Worm (Caenorhabditis elegans): ENCODE data around the gene C05D12.3.

Gene C05D12.3

DNA sequence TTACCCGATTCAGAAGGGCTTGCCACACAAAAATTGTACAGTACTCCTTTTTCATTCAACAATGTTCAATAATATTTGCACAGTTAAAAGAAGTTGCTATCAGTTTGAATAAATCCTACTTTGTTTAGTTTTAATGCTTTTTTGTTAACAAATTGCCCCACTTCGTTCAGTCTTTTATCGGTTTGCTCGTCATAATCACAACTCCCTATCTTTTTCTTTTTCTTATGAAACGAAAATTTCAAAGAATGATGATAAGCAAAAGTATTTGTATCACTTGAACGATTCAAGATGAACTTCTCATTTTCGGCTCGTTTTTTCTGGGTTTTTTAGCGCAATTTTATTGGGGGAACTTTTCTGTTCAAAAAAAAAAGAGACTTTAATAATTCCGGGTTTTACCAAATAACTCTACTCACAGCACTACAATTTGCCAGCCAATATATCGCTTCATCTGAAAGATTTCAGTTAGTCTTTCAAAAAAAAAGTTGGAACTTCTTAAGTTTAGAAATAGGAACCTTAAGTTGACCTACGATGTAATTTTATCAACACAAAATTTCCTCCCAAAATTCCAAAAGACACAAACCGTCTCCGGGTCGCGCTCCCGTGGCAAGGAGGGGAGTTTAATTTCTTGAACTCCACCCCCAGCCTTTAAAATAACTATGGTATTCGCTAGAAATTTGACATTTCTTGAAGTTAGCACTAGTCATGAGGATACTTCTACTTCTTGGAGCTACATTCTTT, at the start of gene C05D12.3:
Gene C05D12.3 (plus strand): TSS at position 688 of the 738 bp plus-strand sequence.
- TF ChIP-seq tbx-8 (GFP tag; optimal IDR thresholded peaks at IDR 0.05) = no peak

DNA sequence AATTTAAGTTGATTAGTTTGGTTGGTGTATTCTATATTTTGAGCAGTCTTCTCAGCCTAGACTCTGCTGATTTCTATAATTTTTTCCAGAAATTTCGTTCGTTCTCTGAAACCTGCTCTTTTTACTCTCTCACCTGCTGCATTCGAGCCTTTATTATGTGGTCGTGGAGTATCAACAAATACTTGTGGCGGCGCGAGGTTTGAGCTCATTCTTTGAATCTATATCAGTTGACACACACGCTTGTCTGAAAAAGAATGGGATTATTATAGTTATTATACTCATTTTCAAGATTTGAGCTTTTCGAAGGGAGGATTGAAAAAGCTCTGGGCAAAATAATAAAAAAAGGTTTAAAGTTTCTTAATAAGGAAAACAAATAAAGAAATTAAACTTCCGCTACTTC, 49.0 kb upstream of the C05D12.3 start:
- TF ChIP-seq nhr-28 (tag; optimal IDR thresholded peaks at IDR 0.05) (no peak), ztf-11 (tag; optimal IDR thresholded peaks at IDR 0.05) (no peak), elt-1 (tag; optimal IDR thresholded peaks at IDR 0.05; ENCODE audit: borderline replicate concordance, insufficient read depth) (no peak), flh-1 (GFP tag; optimal IDR thresholded peaks at IDR 0.05) (no peak), cnd-1 (tag; optimal IDR thresholded peaks at IDR 0.05) (no peak)

DNA sequence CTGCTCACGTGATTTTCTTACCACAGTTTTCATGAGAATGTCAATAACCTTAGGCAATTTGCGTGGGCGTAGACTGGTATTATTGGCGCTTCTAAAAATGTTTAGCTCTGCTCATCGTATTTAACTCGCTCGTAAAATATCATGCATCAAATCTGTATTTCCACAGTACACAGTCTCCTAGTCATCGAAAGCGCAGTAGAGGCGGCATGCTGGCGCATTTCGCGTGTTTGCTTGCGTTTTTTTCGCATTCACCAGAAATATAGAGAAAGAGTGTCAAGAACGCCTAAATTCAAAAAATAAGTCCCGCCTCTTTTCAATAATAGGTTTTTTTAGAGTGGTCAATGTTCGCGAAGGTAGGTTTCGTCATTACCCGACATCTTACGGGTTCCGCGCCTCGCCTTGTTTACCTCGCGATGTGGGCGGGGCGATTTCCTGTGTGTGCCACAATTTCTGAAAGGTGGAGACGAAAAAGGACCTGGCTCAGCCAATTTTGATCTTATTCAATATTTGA, 48.4 kb upstream of the C05D12.3 start:
- TF ChIP-seq drap-1 (GFP tag; optimal IDR thresholded peaks at IDR 0.05) = no peak
- no peak for TF ChIP-seq flh-1 (GFP tag; optimal IDR thresholded peaks at IDR 0.05)
- TF ChIP-seq ceh-39 (tag; optimal IDR thresholded peaks at IDR 0.05) = no peak

ce11 chrII:11377700-11378099, 47.4 kb upstream of the C05D12.3 start:
- TF ChIP-seq unc-62 (GFP tag; optimal IDR thresholded peaks at IDR 0.05) (no peak), drap-1 (GFP tag; optimal IDR thresholded peaks at IDR 0.05) (no peak), sptf-1 (tag; optimal IDR thresholded peaks at IDR 0.05) (no peak), hlh-1 (tag; optimal IDR thresholded peaks at IDR 0.05) (no peak), ham-2 (GFP tag; optimal IDR thresholded peaks at IDR 0.05) (no peak), nhr-28 (tag; optimal IDR thresholded peaks at IDR 0.05) (no peak), lin-13 (tag; optimal IDR thresholded peaks at IDR 0.05) (no peak), elt-3 (tag; optimal IDR thresholded peaks at IDR 0.05) (no peak), M03D4.4 (tag; optimal IDR thresholded peaks at IDR 0.05) (no peak), nhr-12 (tag; optimal IDR thresholded peaks at IDR 0.05) (no peak), flh-1 (GFP tag; optimal IDR thresholded peaks at IDR 0.05) (no peak), nhr-76 (tag; optimal IDR thresholded peaks at IDR 0.05) (no peak), elt-1 (tag; optimal IDR thresholded peaks at IDR 0.05; ENCODE audit: borderline replicate concordance, insufficient read depth) (no peak), ceh-39 (tag; optimal IDR thresholded peaks at IDR 0.05) (no peak), ceh-83 (GFP tag; optimal IDR thresholded peaks at IDR 0.05) (no peak), pha-4 (tag; optimal IDR thresholded peaks at IDR 0.05) (no peak), unc-120 (tag; optimal IDR thresholded peaks at IDR 0.05; ENCODE audit: poor library complexity, severe bottlenecking) (no peak), zip-8 (tag; optimal IDR thresholded peaks at IDR 0.05) (no peak), tbx-8 (GFP tag; optimal IDR thresholded peaks at IDR 0.05) (no peak)

DNA sequence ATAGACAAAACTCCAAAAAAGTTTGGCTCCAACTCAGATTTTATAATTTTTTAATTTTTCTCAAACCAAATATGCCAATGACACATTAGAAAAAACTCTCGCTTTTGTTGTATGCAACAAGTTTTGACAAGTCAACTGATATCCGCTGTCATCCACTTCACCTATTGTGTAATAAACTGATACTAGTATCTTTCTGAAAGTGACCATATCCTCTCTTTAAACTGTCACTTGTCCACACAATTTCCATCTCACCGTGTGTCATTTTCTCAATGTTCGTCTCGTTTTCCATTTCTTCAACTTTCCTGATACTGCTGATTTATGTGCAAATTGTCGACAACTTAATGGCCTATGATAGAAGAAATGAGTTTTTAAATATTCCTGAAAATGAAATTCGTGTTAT, 42.0 kb upstream of the C05D12.3 start, which contains the start of the genes C33B4.5 and C33B4.4:
Gene C33B4.5 (plus strand): TSS at position 270 of the 400 bp plus-strand sequence.
Gene C33B4.4 (minus strand): TSS at position 385 of the 400 bp plus-strand sequence.
- TF ChIP-seq nhr-237 (tag; optimal IDR thresholded peaks at IDR 0.05) (no peak), lsy-2 (tag; optimal IDR thresholded peaks at IDR 0.05) (no peak), mab-5 (tag; optimal IDR thresholded peaks at IDR 0.05) (no peak), unc-62 (GFP tag; optimal IDR thresholded peaks at IDR 0.05) (no peak), ceh-39 (tag; optimal IDR thresholded peaks at IDR 0.05) (no peak), cnd-1 (tag; optimal IDR thresholded peaks at IDR 0.05) (no peak), nhr-2 (tag; optimal IDR thresholded peaks at IDR 0.05) (no peak), unc-39 (tag; optimal IDR thresholded peaks at IDR 0.05) (no peak), blmp-1 (tag; optimal IDR thresholded peaks at IDR 0.05) (no peak), hlh-1 (tag; optimal IDR thresholded peaks at IDR 0.05) (no peak)

ce11 chrII:11384099-11384498, 41.0 kb upstream of the C05D12.3 start:
- TF ChIP-seq ces-1 (GFP tag; optimal IDR thresholded peaks at IDR 0.05) (no peak), unc-120 (tag; optimal IDR thresholded peaks at IDR 0.05; ENCODE audit: poor library complexity, severe bottlenecking) (no peak), mep-1 (tag; optimal IDR thresholded peaks at IDR 0.05) (no peak), ceh-43 (GFP tag; optimal IDR thresholded peaks at IDR 0.05) (no peak), unc-62 (GFP tag; optimal IDR thresholded peaks at IDR 0.05) (no peak), nhr-12 (tag; optimal IDR thresholded peaks at IDR 0.05) (no peak), nhr-76 (tag; optimal IDR thresholded peaks at IDR 0.05) (no peak), nhr-28 (tag; optimal IDR thresholded peaks at IDR 0.05) (no peak), tbx-8 (GFP tag; optimal IDR thresholded peaks at IDR 0.05) (no peak), zip-8 (tag; optimal IDR thresholded peaks at IDR 0.05) (no peak)

All from whole organism, mixed stage, embryonic.